Worm (Caenorhabditis elegans) whole organism, L4 larva: ENCODE results near the gene col-83.

Source experiments
- aha-1 ChIP-seq: fragments of 150-350 bp; peaks from one replicate; lab custom pipeline; 2014; ENCODE audit warnings: missing biosample characterization, missing genetic modification characterization
- ama-1 ChIP-seq: fragments of 150-350 bp; optimal IDR thresholded peaks from 2 replicates; lab custom pipeline; 2014; ENCODE audit warnings: inconsistent platforms, mixed read lengths
- ces-1 ChIP-seq: fragments of 150-350 bp; sonication (generic microtip); optimal IDR thresholded peaks from 4 replicates; lab custom pipeline; 2014; ENCODE audit warnings: missing biosample characterization, missing genetic modification reagents, missing genetic modification characterization
- daf-19 ChIP-seq: fragments of 200-800 bp; sonication (Bioruptor generic); conservative IDR thresholded peaks from 2 replicates; pipeline ENCODE4 v1.3.6; 2022; ENCODE audit warnings: missing genetic modification characterization, missing compliant biosample characterization
- dmd-8 ChIP-seq: fragments of 200-800 bp; sonication (Bioruptor generic); IDR thresholded peaks from 2 replicates; pipeline ENCODE4 v1.3.6; 2022; ENCODE audit warnings: missing genetic modification characterization, missing compliant biosample characterization
- dpl-1 ChIP-seq: fragments of 150-350 bp; optimal IDR thresholded peaks from 2 replicates; lab custom pipeline; 2014; ENCODE audit warnings: missing biosample characterization, missing genetic modification reagents, missing genetic modification characterization
- dve-1 ChIP-seq: sonication (generic microtip); optimal IDR thresholded peaks from 2 replicates; lab custom pipeline; 2017; ENCODE audit warnings: antibody characterized with exemption, mild to moderate bottlenecking, missing genetic modification characterization, missing compliant biosample characterization; ENCODE audit not compliant: insufficient read depth
- fos-1 ChIP-seq: fragments of 150-350 bp; optimal IDR thresholded peaks from 2 replicates; lab custom pipeline; 2014; ENCODE audit warnings: missing biosample characterization, missing genetic modification characterization
- gei-8 ChIP-seq: fragments of 200-800 bp; sonication (Bioruptor generic); optimal IDR thresholded peaks from 2 replicates; lab custom pipeline; 2018; ENCODE audit warnings: mild to moderate bottlenecking, missing genetic modification characterization, missing compliant biosample characterization
- hif-1 ChIP-seq, 2 experiments: sonication (generic microtip); optimal IDR thresholded peaks; 2 replicates each; lab custom pipeline; 2016 to 2017; ENCODE audit warnings: missing compliant biosample characterization in 2 of 2, missing genetic modification characterization in 2 of 2, missing genetic modification reagents in 2 of 2, missing genotype in 2 of 2, mild to moderate bottlenecking in 1 of 2
- hlh-11 ChIP-seq: fragments of 200-800 bp; sonication (Bioruptor generic); optimal IDR thresholded peaks from 2 replicates; lab custom pipeline; 2018; ENCODE audit warnings: mild to moderate bottlenecking, missing genetic modification characterization, missing compliant biosample characterization
- jun-1 ChIP-seq: fragments of 150-350 bp; optimal IDR thresholded peaks from 2 replicates; lab custom pipeline; 2014; ENCODE audit warnings: missing biosample characterization, missing genetic modification reagents, missing genetic modification characterization
- lim-7 ChIP-seq: fragments of 200-800 bp; sonication (Bioruptor generic); IDR thresholded peaks from 2 replicates; pipeline ENCODE4 v1.3.6; 2022; ENCODE audit warnings: missing genetic modification characterization, missing compliant biosample characterization
- lin-1 ChIP-seq: fragments of 200-800 bp; sonication (Bioruptor generic); IDR thresholded peaks from 2 replicates; pipeline ENCODE4 v1.3.6; 2022; ENCODE audit warnings: missing genetic modification reagents, missing genetic modification characterization, missing compliant biosample characterization
- lin-15B ChIP-seq: fragments of 150-350 bp; sonication (generic microtip); optimal IDR thresholded peaks from 3 replicates; lab custom pipeline; 2014; ENCODE audit warnings: missing biosample characterization, missing genetic modification characterization
- mxl-3 ChIP-seq: fragments of 200-800 bp; sonication (Bioruptor generic); optimal IDR thresholded peaks from 2 replicates; lab custom pipeline; 2018; ENCODE audit warnings: mild to moderate bottlenecking, missing genetic modification characterization, missing compliant biosample characterization
- nhr-102 ChIP-seq: sonication (generic microtip); optimal IDR thresholded peaks from 2 replicates; lab custom pipeline; 2016; ENCODE audit warnings: mild to moderate bottlenecking, missing genetic modification characterization, moderate library complexity, missing compliant biosample characterization
- php-3 ChIP-seq: fragments of 200-800 bp; sonication (Bioruptor generic); IDR thresholded peaks from 2 replicates; pipeline ENCODE4 v1.3.6; 2022; ENCODE audit warnings: missing genetic modification reagents, missing genetic modification characterization, missing compliant biosample characterization
- set-16 ChIP-seq: fragments of 200-800 bp; sonication (Bioruptor generic); IDR thresholded peaks from 2 replicates; pipeline ENCODE4 v1.3.6; 2022; ENCODE audit warnings: missing genetic modification reagents, missing genetic modification characterization, missing compliant biosample characterization
- spr-3 ChIP-seq: fragments of 200-800 bp; sonication (Bioruptor generic); optimal IDR thresholded peaks from 2 replicates; lab custom pipeline; 2018; ENCODE audit warnings: mild to moderate bottlenecking, missing genetic modification characterization, missing compliant biosample characterization
- tag-97 ChIP-seq: fragments of 200-800 bp; sonication (Bioruptor generic); IDR thresholded peaks from 2 replicates; pipeline ENCODE4 v1.3.6; 2022; ENCODE audit warnings: missing genetic modification characterization, missing compliant biosample characterization
- tra-1 ChIP-seq: fragments of 200-800 bp; sonication (Bioruptor generic); IDR thresholded peaks from 2 replicates; pipeline ENCODE4 v1.3.6; 2022; ENCODE audit warnings: missing genetic modification reagents, missing genetic modification characterization, missing compliant biosample characterization
- unc-62 ChIP-seq, 3 experiments: fragments of 150-350 bp in 1 of 3; sonication (generic microtip); optimal IDR thresholded peaks in 2 of 3; peaks in 1 of 3; 1 replicate in 1 of 3; 2 replicates in 2 of 3; lab custom pipeline; 2014 to 2017; ENCODE audit warnings: missing biosample characterization in 3 of 3, missing genetic modification characterization in 3 of 3, missing genetic modification reagents in 3 of 3, missing genotype in 1 of 3
- zip-11 ChIP-seq: fragments of 200-800 bp; sonication (Bioruptor generic); IDR thresholded peaks from 2 replicates; pipeline ENCODE4 v1.3.6; 2022; ENCODE audit warnings: missing genetic modification characterization, missing compliant biosample characterization

col-83 gene

ce11 chrII:11012532-11013179, 33.1 kb downstream of the col-83 start (continued):
- TF ChIP-seq mxl-3 (GFP tag; lab: Kevin White, UChicago) (peak; percentile 41), dpl-1 (no peak), fos-1 (tag; lab: Kevin White, UChicago) (no peak), php-3 (GFP tag; lab: Robert Waterston, UW) (no peak), spr-3 (GFP tag; lab: Kevin White, UChicago) (no peak), nhr-102 (tag; lab: Kevin White, UChicago) (no peak), lim-7 (GFP tag; lab: Robert Waterston, UW) (no peak), dmd-8 (GFP tag; lab: Robert Waterston, UW) (0 out of 2 replicates have a peak, but pooled peaks have one; percentile 20), hif-1 (tag; optimal IDR thresholded peaks at IDR 0.05; lab: Kevin White, UChicago) (no peak), zip-11 (no peak), daf-19 (GFP tag; lab: Robert Waterston, UW) (no peak)
- TF ChIP-seq, all 104 proteins: peak for 6

- TF ChIP-seq aha-1 (tag; lab: Kevin White, UChicago) (peak; percentile 92), jun-1 (no peak)
Measured at ce11 chrII:11010914-11011313, 34.9 kb downstream of the col-83 start.

- no peak for TF ChIP-seq lin-1 (GFP tag; lab: Robert Waterston, UW)
- peak in 1 of 2 experiments; percentile 94 for TF ChIP-seq unc-62 (GFP tag; optimal IDR thresholded peaks at IDR 0.05 in 1 of 2; lab: Kevin White, UChicago)
- TF ChIP-seq unc-62 (tag; optimal IDR thresholded peaks at IDR 0.05; lab: Kevin White, UChicago) = no peak
- TF ChIP-seq, all 104 proteins: peak for 1
Measured at ce11 chrII:11004381-11004780, 41.4 kb downstream of the col-83 start.

ce11 chrII:10999109-10999508, 46.7 kb downstream of the col-83 start:
- TF ChIP-seq hlh-11 (tag; lab: Kevin White, UChicago) = no peak
- TF ChIP-seq set-16 = 0 out of 2 replicates have a peak, but pooled peaks have one; percentile 6
- peak; percentile 63 for TF ChIP-seq aha-1 (tag; lab: Kevin White, UChicago)
- TF ChIP-seq dve-1 = no peak
- TF ChIP-seq lin-15B = no peak
- peak; percentile 49 for TF ChIP-seq ces-1 (GFP tag; lab: Kevin White, UChicago)
- no peak for TF ChIP-seq tra-1 (GFP tag; lab: Robert Waterston, UW)
- TF ChIP-seq tag-97 (GFP tag; lab: Robert Waterston, UW) = no peak

ce11 chrII:10995600-10995999, 50.2 kb downstream of the col-83 start:
- no peak for TF ChIP-seq ama-1 (lab: Kevin White, UChicago)
- no peak for TF ChIP-seq gei-8
- peak in 1 of 2 experiments; percentile 97 for TF ChIP-seq unc-62 (GFP tag; optimal IDR thresholded peaks at IDR 0.05 in 1 of 2; lab: Kevin White, UChicago)
- TF ChIP-seq unc-62 (tag; optimal IDR thresholded peaks at IDR 0.05; lab: Kevin White, UChicago) = no peak
